Worm (Caenorhabditis elegans): ENCODE data around the gene M04B2.6.

- TF ChIP-seq ama-1 (optimal IDR thresholded peaks at IDR 0.05) (no peak), hnd-1 (tag; optimal IDR thresholded peaks at IDR 0.05) (no peak), tra-4 (tag; optimal IDR thresholded peaks at IDR 0.05) (no peak), scrt-1 (GFP tag; IDR thresholded peaks at IDR 0.05) (no peak), aly-1 (tag; optimal IDR thresholded peaks at IDR 0.05) (no peak), F13C5.2 (tag; optimal IDR thresholded peaks at IDR 0.05) (no peak), tbx-11 (GFP tag; IDR thresholded peaks at IDR 0.05) (no peak), hmbx-1 (tag; optimal IDR thresholded peaks at IDR 0.05) (no peak)
Observed at ce11 chrIV:11510664-11511063, at the start of gene M04B2.6.
